Worm (Caenorhabditis elegans) whole organism, L3 larva: ENCODE results near the gene rab-37.

Source experiments
- nhr-67 ChIP-seq: fragments of 150-350 bp; optimal IDR thresholded peaks from 2 replicates; lab custom pipeline; 2014; ENCODE audit warnings: missing biosample characterization, missing genetic modification characterization
- nhr-76 ChIP-seq: fragments of 150-350 bp; sonication (generic microtip); optimal IDR thresholded peaks from 5 replicates; lab custom pipeline; 2014; ENCODE audit warnings: missing biosample characterization, missing genetic modification characterization
- skn-1 ChIP-seq: fragments of 150-350 bp; optimal IDR thresholded peaks from 2 replicates; lab custom pipeline; 2014; ENCODE audit warnings: missing biosample characterization, missing genetic modification characterization
- unc-39 ChIP-seq: sonication (generic microtip); optimal IDR thresholded peaks from 4 replicates; lab custom pipeline; 2017; ENCODE audit warnings: missing biosample characterization, missing genetic modification characterization

ce11 chrX:4190537-4191144 is 45.0 kb downstream of the rab-37 start, which contains the start of gene vha-12:
- TF ChIP-seq unc-39 (tag; lab: Kevin White, UChicago) (no peak), skn-1 (tag; lab: Kevin White, UChicago) (peak; percentile 68), nhr-76 (tag; lab: Kevin White, UChicago) (peak; percentile 10), nhr-67 (tag; lab: Kevin White, UChicago) (no peak)
